Worm (Caenorhabditis elegans) whole organism, midembryonic: ENCODE measurements around the gene Y61A9LA.7.
A peak's percentile ranks its signal among the peaks of the same experiment; 100 is the strongest.
"Not testable (repeated sequence)": the region's sequence is repeated elsewhere in the genome, so short reads cannot be mapped to it uniquely, and the experiment has no call there.

Source experiments
- T22C8.4 ChIP-seq: fragments of 200-800 bp; sonication (Bioruptor generic); IDR thresholded peaks from 2 replicates; pipeline ENCODE4 v1.3.6; 2022; ENCODE audit warnings: missing genetic modification characterization, missing compliant biosample characterization
- cog-1 ChIP-seq: sonication (generic microtip); optimal IDR thresholded peaks from 2 replicates; lab custom pipeline; 2016; ENCODE audit warnings: missing genetic modification characterization, missing compliant biosample characterization
- flt-1 ChIP-seq: fragments of 200-800 bp; sonication (Bioruptor generic); IDR thresholded peaks from 2 replicates; pipeline ENCODE4 v1.3.6; 2022; ENCODE audit warnings: missing genetic modification characterization, missing compliant biosample characterization
- klf-2 ChIP-seq: fragments of 200-800 bp; sonication (Bioruptor generic); conservative IDR thresholded peaks from 2 replicates; pipeline ENCODE4 v1.3.6; 2022; ENCODE audit warnings: missing genetic modification reagents, missing genetic modification characterization, missing compliant biosample characterization
- med-1 ChIP-seq: sonication (generic microtip); optimal IDR thresholded peaks from 2 replicates; lab custom pipeline; 2017; ENCODE audit warnings: missing genetic modification characterization, mild to moderate bottlenecking, missing compliant biosample characterization, antibody characterized with exemption, missing genetic modification reagents; ENCODE audit not compliant: insufficient read depth
- ref-1 ChIP-seq: fragments of 200-800 bp; sonication (Bioruptor generic); conservative IDR thresholded peaks from 2 replicates; pipeline ENCODE4 v1.3.6; 2022; ENCODE audit warnings: missing genetic modification reagents, missing genetic modification characterization, missing compliant biosample characterization
- tab-1 ChIP-seq: fragments of 200-800 bp; sonication (Bioruptor generic); IDR thresholded peaks from 2 replicates; pipeline ENCODE4 v1.3.6; 2022; ENCODE audit warnings: missing genetic modification characterization, missing compliant biosample characterization
- ztf-23 ChIP-seq: fragments of 200-800 bp; sonication (Bioruptor generic); IDR thresholded peaks from 2 replicates; pipeline ENCODE4 v1.3.6; 2022; ENCODE audit warnings: missing genetic modification reagents, missing genetic modification characterization, missing compliant biosample characterization
- ztf-29 ChIP-seq: fragments of 200-800 bp; sonication (Bioruptor generic); IDR thresholded peaks from 2 replicates; pipeline ENCODE4 v1.3.6; 2022; ENCODE audit warnings: missing genetic modification reagents, missing genetic modification characterization, missing compliant biosample characterization

The Y61A9LA.7 gene

ce11 chrV:4570833-4571232 lies 11.2 kb upstream of the Y61A9LA.7 start, which contains the start of gene Y61A9LA.3:
TSS of gene Y61A9LA.3 (plus strand) at chrV:4571133.
- TF ChIP-seq ztf-23 (GFP tag; lab: Robert Waterston, UW) (no peak), T22C8.4 (0 out of 2 replicates have a peak, but pooled peaks have one; percentile 27)

- no peak for TF ChIP-seq cog-1
- TF ChIP-seq T22C8.4 = no peak
- TF ChIP-seq ztf-29 = no peak
- TF ChIP-seq ref-1 = no peak
- no peak for TF ChIP-seq flt-1 (GFP tag; lab: Robert Waterston, UW)
- TF ChIP-seq ztf-23 (GFP tag; lab: Robert Waterston, UW) = no peak
- no peak for TF ChIP-seq tab-1 (GFP tag; lab: Robert Waterston, UW)
- no peak for TF ChIP-seq med-1 (GFP tag; lab: Kevin White, UChicago)
- no peak for TF ChIP-seq klf-2 (GFP tag; lab: Robert Waterston, UW)
Observed at ce11 chrV:4569999-4570627, 10.5 kb upstream of the Y61A9LA.7 start, which contains the start of gene sut-2. TSS of gene sut-2 (minus strand) at chrV:4570049.

- TF ChIP-seq tab-1 (GFP tag; lab: Robert Waterston, UW) = no peak
- no peak for TF ChIP-seq med-1 (GFP tag; lab: Kevin White, UChicago)
- TF ChIP-seq cog-1 = no peak
- no peak for TF ChIP-seq T22C8.4
- no peak for TF ChIP-seq flt-1 (GFP tag; lab: Robert Waterston, UW)
- no peak for TF ChIP-seq ztf-23 (GFP tag; lab: Robert Waterston, UW)
- TF ChIP-seq ztf-29 = no peak
- TF ChIP-seq ref-1 = no peak
- TF ChIP-seq klf-2 (GFP tag; lab: Robert Waterston, UW) = no peak
Observed at ce11 chrV:4562493-4562892, 2.9 kb upstream of the Y61A9LA.7 start.

- not testable (repeated sequence) for TF ChIP-seq ref-1; med-1 (GFP tag; lab: Kevin White, UChicago); tab-1 (GFP tag; lab: Robert Waterston, UW)
Observed at ce11 chrV:4560441-4560840, 840 bp upstream of the Y61A9LA.7 start, which contains the start of gene Y61A9LA.4. TSS of gene Y61A9LA.4 (plus strand) at chrV:4560741.

ce11 chrV:4553572-4553971 lies 6.0 kb downstream of the Y61A9LA.7 start, which contains the start of gene Y61A9LA.12:
TSS of gene Y61A9LA.12 (plus strand) at chrV:4553872.
- not testable (repeated sequence) for TF ChIP-seq ref-1; T22C8.4; klf-2 (GFP tag; lab: Robert Waterston, UW)

ce11 chrV:4552394-4553096 lies 7.1 kb downstream of the Y61A9LA.7 start:
- TF ChIP-seq ztf-23 (GFP tag; lab: Robert Waterston, UW) (0 out of 2 replicates have a peak, but pooled peaks have one; percentile 28), klf-2 (GFP tag; lab: Robert Waterston, UW) (0 out of 2 replicates have a peak, but pooled peaks have one; percentile 20)

ce11 chrV:4551911-4552310 lies 7.7 kb downstream of the Y61A9LA.7 start:
- TF ChIP-seq flt-1 (GFP tag; lab: Robert Waterston, UW) = no peak
- TF ChIP-seq med-1 (GFP tag; lab: Kevin White, UChicago) = no peak
- no peak for TF ChIP-seq ztf-23 (GFP tag; lab: Robert Waterston, UW)
- 0 out of 2 replicates have a peak, but pooled peaks have one; percentile 40 for TF ChIP-seq klf-2 (GFP tag; lab: Robert Waterston, UW)

ce11 chrV:4550459-4550858 lies 9.1 kb downstream of the Y61A9LA.7 start:
- TF ChIP-seq ref-1 = no peak
- no peak for TF ChIP-seq tab-1 (GFP tag; lab: Robert Waterston, UW)

- TF ChIP-seq ztf-29 (no peak), klf-2 (GFP tag; lab: Robert Waterston, UW) (no peak), med-1 (GFP tag; lab: Kevin White, UChicago) (no peak), ref-1 (no peak), T22C8.4 (no peak), cog-1 (no peak), tab-1 (GFP tag; lab: Robert Waterston, UW) (no peak), flt-1 (GFP tag; lab: Robert Waterston, UW) (no peak), ztf-23 (GFP tag; lab: Robert Waterston, UW) (no peak)
Observed at ce11 chrV:4549191-4549590, 10.4 kb downstream of the Y61A9LA.7 start, which contains the start of gene sos-1. TSS of gene sos-1 (minus strand) at chrV:4549291.

- TF ChIP-seq T22C8.4 = no peak
- no peak for TF ChIP-seq ref-1
- TF ChIP-seq flt-1 (GFP tag; lab: Robert Waterston, UW) = no peak
- no peak for TF ChIP-seq med-1 (GFP tag; lab: Kevin White, UChicago)
- TF ChIP-seq tab-1 (GFP tag; lab: Robert Waterston, UW) = no peak
- no peak for TF ChIP-seq klf-2 (GFP tag; lab: Robert Waterston, UW)
- TF ChIP-seq ztf-29 = no peak
- TF ChIP-seq ztf-23 (GFP tag; lab: Robert Waterston, UW) = no peak
- no peak for TF ChIP-seq cog-1
Observed at ce11 chrV:4546854-4547253, 12.7 kb downstream of the Y61A9LA.7 start.
